Fruit fly (Drosophila melanogaster) ovary, adult (tissue): Measurements from ENCODE around the gene Kmn1.

Experiments used
- CG17801 ChIP-seq: fragments of 200-800 bp; optimal IDR thresholded peaks from 2 replicates; lab custom pipeline; 2019; ENCODE audit warnings: missing biosample characterization, mild to moderate bottlenecking, missing genetic modification characterization, moderate library complexity; ENCODE audit not compliant: partially characterized antibody

The Kmn1 gene

DNA sequence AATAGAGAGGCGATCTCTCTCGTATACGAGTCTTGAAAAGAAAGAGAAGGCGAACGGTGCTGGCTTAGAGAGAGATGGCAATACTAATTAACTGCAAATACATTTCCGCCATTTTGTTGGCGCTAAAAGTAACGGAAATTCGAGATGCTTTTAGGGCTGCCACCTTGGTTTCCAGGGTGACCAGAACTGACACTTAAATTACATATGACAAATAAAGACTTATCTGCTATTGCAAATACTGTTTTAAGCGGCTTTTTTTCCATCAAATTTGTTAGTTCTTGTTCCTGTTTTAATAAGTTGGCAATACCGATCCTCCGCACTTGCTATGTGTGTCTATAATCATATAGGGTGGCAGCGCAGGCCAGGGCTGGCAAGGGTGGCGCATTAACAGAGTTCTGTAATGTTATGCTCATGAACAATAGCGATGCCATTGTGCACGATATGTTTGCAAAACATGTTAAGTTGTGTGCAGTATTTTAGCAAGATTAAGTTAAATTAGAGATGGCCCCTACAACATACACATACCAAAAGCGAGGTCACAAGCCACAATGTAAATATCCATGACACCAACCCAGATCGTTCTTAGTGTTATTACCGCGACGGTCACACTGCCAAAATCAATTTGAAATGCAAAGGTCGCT lies 8.1 kb upstream of the Kmn1 start, which contains the start of gene nod:
TSS of gene nod (plus strand) at position 573 of the 641 bp plus-strand sequence.
- no peak for TF ChIP-seq CG17801 (GFP tag; lab: Kevin White, UChicago)

DNA sequence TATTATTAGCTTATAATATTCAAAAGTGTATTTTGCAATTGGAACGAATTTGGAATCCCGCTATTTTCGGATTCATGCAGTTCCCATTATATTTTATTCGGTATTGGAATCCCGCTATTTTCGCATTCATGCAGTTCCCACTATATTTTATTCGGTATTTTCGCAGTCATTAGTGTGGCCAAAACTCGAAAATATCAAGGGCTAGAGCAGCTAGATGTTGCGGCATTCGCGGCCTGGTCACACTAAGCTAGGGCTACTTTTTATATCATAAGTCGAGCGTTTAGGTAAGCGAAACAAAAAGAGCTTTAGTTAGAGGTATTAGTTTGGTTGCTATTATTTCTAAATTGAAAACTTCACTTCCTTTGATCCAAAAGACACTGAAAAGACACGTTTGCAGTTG lies 6.6 kb upstream of the Kmn1 start:
- no peak for TF ChIP-seq CG17801 (GFP tag; lab: Kevin White, UChicago)

DNA sequence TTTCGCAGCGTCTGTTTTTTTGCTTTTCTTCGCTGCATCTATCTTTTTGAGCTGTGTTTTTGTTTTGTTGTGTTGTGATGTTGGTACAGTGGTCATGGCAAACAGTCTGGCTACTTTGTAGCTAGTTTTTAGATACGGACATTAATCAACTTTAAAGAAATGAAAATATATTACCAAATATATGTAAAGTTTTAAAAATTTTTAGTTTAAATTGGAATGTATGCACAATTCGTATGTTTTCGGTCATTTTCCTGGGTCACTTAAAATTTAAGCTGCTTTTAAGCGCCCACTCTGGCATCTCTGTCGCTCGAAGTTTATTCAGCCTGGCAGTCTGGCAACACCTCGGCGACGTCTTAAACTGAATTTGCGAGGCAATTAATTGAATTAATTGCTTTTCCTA lies 4.3 kb upstream of the Kmn1 start, which contains the start of gene CG11695:
TSS of gene CG11695 (plus strand) at position 344 of the 400 bp plus-strand sequence.
- peak; percentile 83 for TF ChIP-seq CG17801 (GFP tag; lab: Kevin White, UChicago)

DNA sequence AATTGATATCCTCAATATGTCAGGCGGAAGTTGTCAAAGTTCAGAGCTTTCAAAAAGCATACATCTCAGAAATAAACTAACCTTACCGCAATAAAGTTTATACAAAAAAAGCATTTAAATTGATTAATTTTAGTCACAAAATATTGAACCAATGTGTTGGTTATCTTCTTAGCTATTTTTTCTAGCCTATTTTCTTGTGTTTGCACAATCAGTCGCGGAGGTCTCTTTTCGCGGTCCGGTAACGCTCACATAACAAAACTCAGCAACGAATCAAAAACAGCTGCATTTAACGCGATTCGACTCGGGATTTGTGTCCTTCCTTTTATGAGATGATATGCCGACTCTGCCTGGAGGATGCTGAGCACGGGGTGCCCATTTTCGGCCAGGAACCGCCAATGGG lies 1.3 kb upstream of the Kmn1 start, which contains the start of gene CG11696:
TSS of gene CG11696 (plus strand) at position 203 of the 400 bp plus-strand sequence.
- TF ChIP-seq CG17801 (GFP tag; lab: Kevin White, UChicago), result no peak

DNA sequence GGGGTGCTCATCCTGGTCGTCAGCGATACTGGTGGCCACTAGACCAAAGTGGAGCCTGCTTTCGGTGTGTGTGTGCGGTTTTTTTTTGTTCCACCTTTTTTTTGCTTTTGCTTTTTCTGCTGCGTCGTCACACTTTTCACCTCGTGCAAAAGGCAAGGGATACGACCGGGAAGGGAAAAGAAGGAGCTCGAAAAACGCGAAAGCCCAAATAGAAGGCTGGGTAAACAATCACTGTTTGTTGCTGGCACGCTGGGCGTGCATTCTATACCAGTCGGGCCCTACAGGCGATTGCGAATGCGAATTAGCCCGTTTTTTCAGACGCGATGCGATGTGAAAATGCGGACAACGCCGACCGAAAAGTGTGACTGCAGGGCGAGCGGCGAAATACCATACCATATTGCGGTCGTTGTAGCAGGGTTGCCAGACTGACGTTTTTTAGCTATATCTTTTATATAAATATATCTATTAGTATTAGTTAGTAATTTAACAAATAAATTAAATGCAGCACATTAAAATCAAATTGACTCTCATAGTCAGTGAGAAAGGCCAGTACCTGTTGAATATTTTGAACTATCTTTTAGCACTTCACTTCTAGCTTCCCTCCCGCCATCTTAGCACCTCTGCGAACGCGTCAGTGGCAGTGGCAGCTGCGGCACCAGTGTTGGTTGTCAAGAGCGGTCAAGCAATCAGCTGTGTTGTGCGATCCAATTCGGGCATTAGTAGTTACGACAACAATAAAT lies 2.1 kb downstream of the Kmn1 start, which contains the start of the genes Polr2A and CG11699:
TSS of gene Polr2A (minus strand) at position 371 of the 740 bp plus-strand sequence.
TSS of gene CG11699 (plus strand) at position 666 of the 740 bp plus-strand sequence.
- peak; percentile 77 for TF ChIP-seq CG17801 (GFP tag; lab: Kevin White, UChicago)

DNA sequence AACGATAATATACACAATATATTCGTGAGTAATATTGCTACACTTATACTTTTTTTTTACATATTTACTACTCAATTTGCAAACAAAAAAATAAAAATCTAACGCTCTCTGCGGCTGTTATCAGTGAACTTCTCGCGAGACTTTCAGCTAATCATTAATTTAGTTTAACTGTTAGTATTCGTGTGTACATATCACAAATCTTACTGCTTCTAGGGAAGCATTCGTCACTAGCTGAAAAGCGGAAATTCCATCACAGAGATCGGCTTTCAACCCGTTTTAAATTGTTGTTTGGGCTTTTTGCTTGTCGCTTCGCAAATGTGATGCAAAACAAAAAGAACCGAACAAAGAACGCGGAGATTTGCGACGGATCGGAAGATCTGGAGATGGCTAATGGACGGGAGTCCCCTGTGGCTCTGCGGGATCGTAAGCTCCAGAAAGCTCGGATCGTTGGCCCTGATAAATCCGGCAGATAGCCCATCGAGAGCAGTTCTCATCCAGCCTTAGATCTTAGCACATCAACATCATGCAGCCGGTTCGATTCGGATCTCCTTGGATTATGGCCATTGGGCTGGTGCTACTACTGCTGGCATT lies 10.7 kb downstream of the Kmn1 start, which contains the start of gene PGRP-SA:
TSS of gene PGRP-SA (plus strand) at position 194 of the 591 bp plus-strand sequence.
- peak; percentile 45 for TF ChIP-seq CG17801 (GFP tag; lab: Kevin White, UChicago)

DNA sequence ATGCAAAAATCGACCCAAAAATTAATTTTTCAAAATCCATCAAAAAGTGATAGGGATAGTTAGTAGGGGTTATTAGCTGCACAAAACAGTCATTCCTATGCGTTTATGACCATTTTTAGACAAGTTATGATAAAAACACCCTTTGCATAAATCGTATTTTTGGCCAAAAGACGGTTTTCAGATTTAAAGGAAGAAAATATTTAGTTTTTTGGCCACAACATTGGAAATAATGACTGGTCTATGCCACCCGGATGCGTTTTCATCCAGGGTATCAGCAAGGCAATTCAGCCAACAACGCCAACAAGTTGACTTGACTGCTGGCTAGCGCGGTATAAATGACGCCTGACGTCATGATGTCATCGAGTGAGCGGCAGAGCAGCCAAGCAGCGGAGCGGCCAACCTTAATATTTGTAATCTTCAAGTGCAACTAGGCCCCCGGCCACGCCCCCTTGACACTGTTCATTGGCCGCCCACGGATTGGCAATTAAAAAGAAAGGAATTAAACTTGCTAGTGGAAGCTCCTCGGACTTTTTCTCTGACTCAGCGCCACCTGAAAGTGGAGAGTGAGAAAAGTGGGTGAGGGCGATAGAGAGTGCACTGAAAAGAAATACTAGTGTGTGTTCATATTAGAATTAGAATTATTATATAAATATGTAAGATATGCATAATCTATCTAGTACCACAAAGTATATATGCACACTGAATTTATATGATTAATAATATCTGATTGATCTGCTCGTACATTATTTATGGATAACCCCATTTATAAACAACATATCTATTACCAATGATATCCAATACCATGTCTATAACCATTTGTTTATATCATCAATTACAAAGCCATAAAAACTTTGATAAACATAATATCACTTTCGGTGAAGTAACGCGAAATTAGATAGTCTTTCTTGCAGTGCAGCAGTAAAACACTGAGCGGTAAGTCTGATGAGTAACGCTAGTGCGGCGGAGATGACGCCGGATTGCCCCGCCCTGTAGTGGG lies 12.2 kb downstream of the Kmn1 start:
- peak; percentile 95 for TF ChIP-seq CG17801 (GFP tag; lab: Kevin White, UChicago)

DNA sequence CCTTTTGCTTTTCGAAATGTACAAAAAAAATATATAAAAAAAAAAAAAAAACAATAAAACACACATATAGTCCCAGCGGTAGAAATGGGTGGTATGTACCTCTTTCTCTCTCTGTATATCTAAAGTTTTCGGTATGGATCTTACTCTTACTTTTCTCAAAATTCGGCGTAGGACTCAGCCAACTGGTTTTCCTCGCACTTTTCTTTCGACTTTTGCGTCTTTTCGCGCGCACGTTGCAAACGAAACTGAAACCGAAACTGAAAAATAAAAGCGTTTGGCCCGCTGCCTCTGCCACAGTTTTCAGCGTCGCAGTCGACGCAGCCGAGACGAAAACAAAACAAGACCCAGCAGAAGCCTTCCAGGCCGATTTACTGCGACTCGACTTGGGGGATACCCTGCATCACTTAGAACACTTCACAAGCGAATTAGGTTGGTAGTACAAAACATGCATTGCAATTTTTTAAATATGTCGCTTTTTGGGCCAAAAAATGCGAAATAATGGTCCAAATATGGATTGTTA lies 13.8 kb downstream of the Kmn1 start, which contains the start of gene CG1572:
TSS of gene CG1572 (minus strand) at position 266 of the 520 bp plus-strand sequence.
- peak; percentile 36 for TF ChIP-seq CG17801 (GFP tag; lab: Kevin White, UChicago)

DNA sequence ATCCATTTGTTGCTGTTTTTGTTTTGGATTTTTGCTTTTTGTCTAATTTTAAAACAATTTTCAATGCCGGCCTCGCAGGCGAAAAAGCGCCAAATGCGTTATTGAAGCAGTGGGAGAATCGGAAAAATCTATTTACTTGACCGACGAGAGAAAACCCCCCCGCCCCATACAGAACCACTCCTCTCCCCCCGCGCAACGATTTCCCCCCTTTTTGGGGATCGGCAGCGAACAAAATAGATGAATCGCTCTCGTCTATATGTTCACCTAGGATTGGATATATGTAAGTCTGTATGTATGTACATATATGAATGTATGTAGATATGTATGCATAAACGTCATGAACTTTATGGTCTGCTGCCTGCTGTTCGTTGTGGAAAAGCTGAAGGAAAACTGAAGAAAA lies 15.5 kb downstream of the Kmn1 start:
- no peak for TF ChIP-seq CG17801 (GFP tag; lab: Kevin White, UChicago)

DNA sequence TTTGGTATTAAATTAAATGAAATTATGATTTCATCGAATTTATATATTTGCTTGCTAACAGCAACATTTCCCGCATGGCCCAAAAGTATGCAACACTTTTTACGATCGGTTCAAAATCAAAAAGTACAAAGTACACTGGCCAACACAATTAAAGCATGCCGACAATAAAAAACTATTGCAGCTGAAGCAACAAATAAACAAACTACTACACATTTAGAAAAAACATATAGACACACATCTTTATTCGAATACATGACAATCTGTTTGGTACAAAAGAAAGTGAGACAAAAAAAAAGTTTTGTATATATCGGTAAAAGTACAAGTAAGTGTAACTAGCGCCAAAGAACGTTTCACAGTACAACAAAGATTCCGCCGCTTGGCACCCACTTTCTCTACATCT lies 17.2 kb downstream of the Kmn1 start:
- peak; percentile 17 for TF ChIP-seq CG17801 (GFP tag; lab: Kevin White, UChicago)

DNA sequence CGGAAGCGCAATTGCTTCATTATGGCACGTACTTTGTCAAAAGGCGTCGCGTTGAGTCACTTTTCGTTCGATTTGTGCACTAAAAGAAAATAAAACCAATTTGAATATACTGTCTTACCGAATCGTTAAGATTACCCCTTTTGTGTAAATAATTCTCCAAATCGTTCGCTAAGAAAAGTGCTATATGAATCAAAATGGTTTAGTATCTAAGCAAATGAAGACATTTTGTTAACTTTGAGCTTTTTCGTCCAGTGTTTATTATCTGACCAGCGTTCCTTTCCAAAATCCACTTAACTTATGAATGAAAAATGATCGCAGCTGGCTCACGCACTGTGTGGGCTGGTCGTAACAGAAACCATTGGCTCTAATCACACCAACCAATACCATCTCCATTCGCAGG lies 22.2 kb downstream of the Kmn1 start:
- peak; percentile 55 for TF ChIP-seq CG17801 (GFP tag; lab: Kevin White, UChicago)

DNA sequence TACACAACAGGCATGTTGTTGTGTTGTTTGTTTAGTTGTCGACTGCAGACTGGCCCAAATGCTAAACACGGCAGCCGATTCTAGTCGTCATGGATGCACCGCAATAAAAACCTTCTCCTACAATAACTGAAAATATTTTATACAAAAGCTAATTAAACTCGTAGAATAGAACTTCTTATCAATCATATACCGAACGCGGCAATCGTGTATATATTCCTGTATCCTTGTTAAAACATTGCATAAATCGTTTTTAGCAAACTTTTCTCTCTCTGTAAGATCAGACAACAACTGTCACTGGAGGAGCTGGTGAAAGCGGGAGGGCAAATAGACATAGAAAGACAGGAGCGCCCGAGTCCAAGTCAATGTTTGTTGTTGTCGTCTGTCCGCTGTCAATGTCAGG lies 23.5 kb downstream of the Kmn1 start:
- no peak for TF ChIP-seq CG17801 (GFP tag; lab: Kevin White, UChicago)

DNA sequence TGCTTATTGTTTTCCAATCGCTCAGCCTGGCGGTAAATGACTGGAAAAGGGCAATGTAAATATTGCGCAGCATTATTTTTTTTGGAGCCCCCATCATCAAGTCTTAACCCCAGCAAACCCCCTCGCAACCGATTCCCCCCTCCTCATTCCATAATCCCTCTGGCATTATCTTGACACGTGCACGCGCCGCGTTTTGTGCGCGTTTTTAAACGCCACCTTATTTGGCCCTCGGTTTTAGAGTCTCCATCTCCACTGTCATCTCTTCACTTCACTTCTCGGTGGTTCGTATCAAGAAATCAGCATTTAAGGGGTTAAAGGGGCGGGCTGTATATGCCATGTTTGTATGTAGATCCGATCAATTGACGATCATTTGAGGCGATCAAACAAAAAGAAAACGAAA lies 25.3 kb downstream of the Kmn1 start:
- no peak for TF ChIP-seq CG17801 (GFP tag; lab: Kevin White, UChicago)
